Worm (Caenorhabditis elegans) whole organism, L1 larva: ENCODE results near the gene C54E4.12.
A peak's percentile ranks its signal among the peaks of the same experiment; 100 is the strongest.

Source experiments
- aha-1 ChIP-seq: fragments of 150-350 bp; optimal IDR thresholded peaks from 2 replicates; lab custom pipeline; 2014; ENCODE audit warnings: missing biosample characterization, missing genetic modification characterization
- aly-2 ChIP-seq: fragments of 150-350 bp; optimal IDR thresholded peaks from 2 replicates; lab custom pipeline; 2014; ENCODE audit warnings: missing biosample characterization, missing genetic modification characterization
- ama-1 ChIP-seq: fragments of 150-350 bp; optimal IDR thresholded peaks from 2 replicates; lab custom pipeline; 2014
- blmp-1 ChIP-seq: fragments of 150-350 bp; optimal IDR thresholded peaks from 2 replicates; lab custom pipeline; 2014; ENCODE audit warnings: missing biosample characterization, missing genetic modification characterization
- ceh-63 ChIP-seq: fragments of 200-800 bp; sonication (Bioruptor generic); optimal IDR thresholded peaks from 2 replicates; lab custom pipeline; 2018; ENCODE audit warnings: mild to moderate bottlenecking, missing genetic modification characterization, missing compliant biosample characterization
- ceh-8 ChIP-seq: fragments of 200-800 bp; sonication (Bioruptor generic); optimal IDR thresholded peaks from 2 replicates; lab custom pipeline; 2018; ENCODE audit warnings: mild to moderate bottlenecking, missing genetic modification characterization, moderate library complexity, missing compliant biosample characterization
- ceh-90 ChIP-seq: sonication (generic microtip); optimal IDR thresholded peaks from 2 replicates; lab custom pipeline; 2016; ENCODE audit warnings: missing genetic modification characterization, missing compliant biosample characterization
- efl-1 ChIP-seq, 4 experiments: fragments of 150-350 bp; optimal IDR thresholded peaks in 3 of 4; peaks in 1 of 4; 1 replicate in 1 of 4; 2 replicates in 3 of 4; lab custom pipeline; 2014; ENCODE audit warnings: missing biosample characterization in 2 of 4, missing genetic modification characterization in 2 of 4, missing genetic modification reagents in 2 of 4
- elt-2 ChIP-seq: sonication (generic microtip); optimal IDR thresholded peaks from 2 replicates; lab custom pipeline; 2016; ENCODE audit warnings: missing genetic modification characterization, mild to moderate bottlenecking, inconsistent platforms, missing compliant biosample characterization, missing genetic modification reagents
- elt-3 ChIP-seq, 6 experiments: fragments of 150-350 bp in 1 of 6; sonication (generic microtip); optimal IDR thresholded peaks; 2 replicates each; lab custom pipeline; 2017 to 2018; ENCODE audit warnings: missing biosample characterization in 6 of 6, missing genetic modification characterization in 6 of 6, inconsistent platforms in 1 of 6
- fkh-10 ChIP-seq: sonication (generic microtip); optimal IDR thresholded peaks from 2 replicates; lab custom pipeline; 2017; ENCODE audit warnings: missing biosample characterization, missing genetic modification reagents, missing genetic modification characterization
- hlh-4 ChIP-seq: sonication (generic microtip); optimal IDR thresholded peaks from 2 replicates; lab custom pipeline; 2016; ENCODE audit warnings: mild to moderate bottlenecking, missing genetic modification characterization, missing compliant biosample characterization
- jun-1 ChIP-seq: fragments of 150-350 bp; optimal IDR thresholded peaks from 2 replicates; lab custom pipeline; 2014; ENCODE audit warnings: missing biosample characterization, missing genetic modification reagents, missing genetic modification characterization
- lin-14 ChIP-seq: fragments of 200-800 bp; sonication (Bioruptor generic); optimal IDR thresholded peaks from 2 replicates; lab custom pipeline; 2018; ENCODE audit warnings: mild to moderate bottlenecking, missing genetic modification characterization, moderate library complexity, missing compliant biosample characterization
- lin-15B ChIP-seq: fragments of 150-350 bp; sonication (generic microtip); optimal IDR thresholded peaks from 3 replicates; lab custom pipeline; 2014; ENCODE audit warnings: missing biosample characterization, missing genetic modification characterization
- lin-35 ChIP-seq, 2 experiments: fragments of 150-350 bp; optimal IDR thresholded peaks; 2 replicates each; lab custom pipeline; 2014; ENCODE audit warnings: missing biosample characterization in 2 of 2, missing genetic modification characterization in 2 of 2, missing genetic modification reagents in 2 of 2
- mab-9 ChIP-seq: fragments of 200-800 bp; sonication (Bioruptor generic); IDR thresholded peaks from 2 replicates; pipeline ENCODE4 v1.3.6; 2022; ENCODE audit warnings: missing genetic modification reagents, missing genetic modification characterization, missing compliant biosample characterization
- mef-2 ChIP-seq: fragments of 150-350 bp; optimal IDR thresholded peaks from 2 replicates; lab custom pipeline; 2014; ENCODE audit warnings: missing biosample characterization, missing genetic modification characterization
- nhr-12 ChIP-seq: sonication (generic microtip); optimal IDR thresholded peaks from 2 replicates; lab custom pipeline; 2017; ENCODE audit warnings: missing biosample characterization, missing genetic modification characterization
- nhr-47 ChIP-seq: sonication (generic microtip); optimal IDR thresholded peaks from 2 replicates; lab custom pipeline; 2016; ENCODE audit warnings: mild to moderate bottlenecking, missing genetic modification characterization, moderate library complexity, missing compliant biosample characterization
- nhr-71 ChIP-seq: sonication (generic microtip); optimal IDR thresholded peaks from 2 replicates; lab custom pipeline; 2016; ENCODE audit warnings: mild to moderate bottlenecking, missing genetic modification characterization, moderate library complexity, missing compliant biosample characterization
- nhr-77 ChIP-seq: fragments of 150-350 bp; optimal IDR thresholded peaks from 2 replicates; lab custom pipeline; 2014; ENCODE audit warnings: missing biosample characterization, missing genetic modification characterization
- nhr-90 ChIP-seq: sonication (generic microtip); optimal IDR thresholded peaks from 2 replicates; lab custom pipeline; 2016; ENCODE audit warnings: mild to moderate bottlenecking, missing genetic modification characterization, missing compliant biosample characterization; ENCODE audit not compliant: poor library complexity
- rnt-1 ChIP-seq: sonication (generic microtip); optimal IDR thresholded peaks from 2 replicates; lab custom pipeline; 2016; ENCODE audit warnings: mild to moderate bottlenecking, missing genetic modification characterization, moderate library complexity, missing compliant biosample characterization
- snu-23 ChIP-seq: sonication (generic microtip); optimal IDR thresholded peaks from 2 replicates; lab custom pipeline; 2016; ENCODE audit warnings: missing genetic modification characterization, missing compliant biosample characterization
- sptf-1 ChIP-seq: fragments of 150-350 bp; optimal IDR thresholded peaks from 2 replicates; lab custom pipeline; 2014; ENCODE audit warnings: missing biosample characterization, missing genetic modification characterization
- sup-37 ChIP-seq: fragments of 200-800 bp; sonication (Bioruptor generic); optimal IDR thresholded peaks from 2 replicates; lab custom pipeline; 2018; ENCODE audit warnings: mild to moderate bottlenecking, missing genetic modification characterization, missing compliant biosample characterization
- unc-86 ChIP-seq: sonication (generic microtip); optimal IDR thresholded peaks from 2 replicates; lab custom pipeline; 2016; ENCODE audit warnings: missing genetic modification characterization, missing compliant biosample characterization
- xbp-1 ChIP-seq: sonication (generic microtip); optimal IDR thresholded peaks from 2 replicates; lab custom pipeline; 2016; ENCODE audit warnings: missing genetic modification characterization, missing compliant biosample characterization
- zag-1 ChIP-seq: fragments of 150-350 bp; optimal IDR thresholded peaks from 2 replicates; lab custom pipeline; 2014; ENCODE audit warnings: missing biosample characterization, missing genetic modification characterization
- ztf-11 ChIP-seq, 2 experiments: sonication (generic microtip); optimal IDR thresholded peaks; 2 replicates each; lab custom pipeline; 2016 to 2017; ENCODE audit warnings: missing genetic modification characterization in 2 of 2, missing biosample characterization in 1 of 2, missing compliant biosample characterization in 1 of 2
- ztf-4 ChIP-seq: fragments of 150-350 bp; optimal IDR thresholded peaks from 2 replicates; lab custom pipeline; 2014; ENCODE audit warnings: missing biosample characterization, missing genetic modification characterization

Gene C54E4.12

ce11 chrIV:2133431-2133940 lies 7.0 kb downstream of the C54E4.12 start, which contains the start of gene C23H5.12:
TSS of gene C23H5.12 (plus strand) at chrIV:2133481.
- TF ChIP-seq nhr-47 (tag; lab: Kevin White, UChicago) (no peak), lin-15B (no peak), ztf-11 (tag; optimal IDR thresholded peaks at IDR 0.05; lab: Kevin White, UChicago) (no peak), unc-86 (tag; lab: Kevin White, UChicago) (no peak), lin-14 (GFP tag; lab: Kevin White, UChicago) (no peak)

DNA sequence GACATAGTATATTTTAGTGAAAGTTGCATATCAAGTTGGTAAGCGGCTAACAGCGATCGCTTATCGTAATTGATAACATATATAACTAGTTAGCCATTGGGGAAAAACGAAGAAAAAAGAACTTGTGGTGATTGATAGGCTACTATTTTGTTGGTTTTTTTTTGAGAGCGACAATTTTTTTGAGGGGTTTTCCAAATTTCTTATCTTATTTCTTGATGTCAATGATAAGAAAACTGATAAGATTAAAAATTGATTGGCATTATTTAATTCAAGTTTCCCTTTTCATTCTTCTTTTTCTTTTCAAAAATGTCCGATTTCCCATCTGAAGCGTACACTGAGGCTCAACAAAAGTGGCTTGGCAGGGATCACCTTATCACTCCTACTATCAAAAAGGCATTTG lies 9.7 kb downstream of the C54E4.12 start, which contains the start of gene prmt-6:
Gene prmt-6, plus strand, starts transcription at position 252 of the 400 bp plus-strand sequence.
- TF ChIP-seq ama-1 (no peak), elt-3 (tag; optimal IDR thresholded peaks at IDR 0.05; lab: Kevin White, UChicago) (peak in 3 of 6 experiments; percentile 14 to 84 (median 36)), elt-2 (tag; lab: Kevin White, UChicago) (peak; percentile 72), aha-1 (tag; lab: Kevin White, UChicago) (no peak), blmp-1 (tag; lab: Kevin White, UChicago) (peak; percentile 28)

ce11 chrIV:2128761-2129160 lies 11.7 kb downstream of the C54E4.12 start, which contains the start of gene grl-20:
TSS of gene grl-20 (minus strand) at chrIV:2128861.
- TF ChIP-seq nhr-12 (tag; lab: Kevin White, UChicago), result no peak
- TF ChIP-seq nhr-77 (tag; lab: Kevin White, UChicago), result no peak
- no peak for TF ChIP-seq elt-2 (tag; lab: Kevin White, UChicago)
- no peak for TF ChIP-seq rnt-1 (tag; lab: Kevin White, UChicago)
- no peak for TF ChIP-seq ceh-90 (tag; lab: Kevin White, UChicago)
- no peak for TF ChIP-seq aly-2
- TF ChIP-seq ceh-63 (GFP tag; lab: Kevin White, UChicago), result no peak
- no peak for TF ChIP-seq jun-1 (tag; lab: Kevin White, UChicago)
- no peak for TF ChIP-seq hlh-4 (tag; lab: Kevin White, UChicago)
- no peak for TF ChIP-seq snu-23 (GFP tag; lab: Kevin White, UChicago)
- TF ChIP-seq ama-1, result no peak

DNA sequence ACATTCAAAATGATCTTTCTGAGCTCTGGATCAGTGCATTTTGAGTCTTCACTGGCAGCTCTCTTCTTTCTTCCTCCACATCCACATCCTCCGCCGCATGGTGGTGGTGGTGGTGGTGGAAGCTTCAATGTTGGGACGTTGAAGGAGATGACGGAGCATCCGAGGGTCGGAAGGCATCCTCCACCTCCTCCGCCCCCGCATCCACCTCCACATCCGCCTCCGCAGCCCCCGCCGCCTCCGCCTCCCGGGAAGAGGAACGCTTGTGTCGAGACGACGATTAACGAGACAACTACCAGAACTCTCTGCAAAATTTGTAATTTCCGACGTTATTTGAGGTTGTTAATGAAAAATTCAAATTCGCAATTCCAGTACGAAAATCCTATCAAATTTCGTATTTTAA lies 13.1 kb downstream of the C54E4.12 start:
- TF ChIP-seq lin-35 (GFP tag; optimal IDR thresholded peaks at IDR 0.05; lab: Kevin White, UChicago) (no peak), efl-1 (optimal IDR thresholded peaks at IDR 0.05; lab: Kevin White, UChicago) (no peak), efl-1 (GFP tag; optimal IDR thresholded peaks at IDR 0.05 in 1 of 2; lab: Kevin White, UChicago) (peak in 1 of 2 experiments; percentile 35), ceh-8 (GFP tag; lab: Kevin White, UChicago) (peak; percentile 42)

ce11 chrIV:2122488-2122887 lies 18.0 kb downstream of the C54E4.12 start, which contains the start of gene glb-7:
TSS of gene glb-7 (plus strand) at chrIV:2122788.
- TF ChIP-seq mef-2 (tag; lab: Kevin White, UChicago) (no peak), nhr-90 (tag; lab: Kevin White, UChicago) (no peak), lin-14 (GFP tag; lab: Kevin White, UChicago) (no peak), zag-1 (tag; lab: Kevin White, UChicago) (no peak), fkh-10 (GFP tag; lab: Kevin White, UChicago) (no peak), sup-37 (GFP tag; lab: Kevin White, UChicago) (no peak), sptf-1 (tag; lab: Kevin White, UChicago) (no peak), elt-3 (tag; optimal IDR thresholded peaks at IDR 0.05; lab: Kevin White, UChicago) (no peak), mab-9 (no peak), ztf-4 (no peak), nhr-71 (tag; lab: Kevin White, UChicago) (no peak), xbp-1 (no peak)
